Fruit fly (Drosophila melanogaster) whole organism, wandering third instar larva: ENCODE measurements around the gene CG3407.

Experiments
- Abd-B ChIP-seq: fragments of >200 bp; optimal IDR thresholded peaks from 2 replicates; lab custom pipeline; 2017; ENCODE audit warnings: missing biosample characterization, missing genetic modification characterization
- CG32264 ChIP-seq: fragments of 200-800 bp; sonication (Bioruptor generic); optimal IDR thresholded peaks from 2 replicates; lab custom pipeline; 2016; ENCODE audit warnings: missing biosample characterization, missing genetic modification characterization
- CG9705 ChIP-seq: fragments of 200-800 bp; sonication (Bioruptor generic); optimal IDR thresholded peaks from 2 replicates; lab custom pipeline; 2018; ENCODE audit warnings: missing biosample characterization, mild to moderate bottlenecking, missing genetic modification characterization
- CrebA ChIP-seq: fragments of 200-800 bp; sonication (Bioruptor generic); optimal IDR thresholded peaks from 2 replicates; lab custom pipeline; 2016; ENCODE audit warnings: missing biosample characterization, mild to moderate bottlenecking, missing genetic modification characterization, borderline replicate concordance
- Dfd ChIP-seq: fragments of >200 bp; optimal IDR thresholded peaks from 2 replicates; lab custom pipeline; 2017; ENCODE audit warnings: missing biosample characterization, missing genetic modification characterization
- Dif ChIP-seq: fragments of 200-275, 200-300 bp; sonication (Bioruptor generic); optimal IDR thresholded peaks from 2 replicates; lab custom pipeline; 2018; ENCODE audit warnings: missing biosample characterization, missing genetic modification characterization; ENCODE audit not compliant: partially characterized antibody
- GATAd ChIP-seq: sonication (Bioruptor generic); optimal IDR thresholded peaks from 2 replicates; lab custom pipeline; 2016; ENCODE audit warnings: missing biosample characterization, missing genetic modification characterization
- HLH106 ChIP-seq: fragments of 200-800 bp; optimal IDR thresholded peaks from 3 replicates; lab custom pipeline; 2019; ENCODE audit warnings: missing biosample characterization, mild to moderate bottlenecking, missing genetic modification characterization, moderate library complexity
- Hnf4 ChIP-seq: fragments of 200-800 bp; sonication (Bioruptor generic); optimal IDR thresholded peaks from 2 replicates; lab custom pipeline; 2016; ENCODE audit warnings: missing biosample characterization, mild to moderate bottlenecking, missing genetic modification characterization
- Hr78 ChIP-seq: fragments of >200 bp; optimal IDR thresholded peaks from 2 replicates; lab custom pipeline; 2017; ENCODE audit warnings: missing biosample characterization, missing genetic modification characterization
- Hr83 ChIP-seq: fragments of 200-300 bp; sonication (Bioruptor generic); optimal IDR thresholded peaks from 2 replicates; lab custom pipeline; 2016; ENCODE audit warnings: missing biosample characterization, mild to moderate bottlenecking, missing genetic modification characterization, moderate library complexity; ENCODE audit not compliant: poor library complexity, severe bottlenecking
- Jra ChIP-seq: sonication (Bioruptor generic); optimal IDR thresholded peaks from 2 replicates; lab custom pipeline; 2016; ENCODE audit warnings: missing biosample characterization, missing genetic modification characterization
- Mio ChIP-seq: sonication (Bioruptor generic); optimal IDR thresholded peaks from 2 replicates; lab custom pipeline; 2016; ENCODE audit warnings: missing biosample characterization, missing genetic modification characterization
- Myc ChIP-seq: fragments of >200 bp; optimal IDR thresholded peaks from 2 replicates; lab custom pipeline; 2017
- N ChIP-seq: fragments of >200 bp; optimal IDR thresholded peaks from 2 replicates; lab custom pipeline; 2018; ENCODE audit warnings: missing biosample characterization, missing external identifiers, missing genetic modification characterization
- OdsH ChIP-seq: fragments of 200-800 bp; sonication (Bioruptor generic); optimal IDR thresholded peaks from 2 replicates; lab custom pipeline; 2016; ENCODE audit warnings: missing biosample characterization, mild to moderate bottlenecking, missing genetic modification characterization
- Rel ChIP-seq, 2 experiments: fragments of 200-800 bp; sonication (Bioruptor generic) in 1 of 2; optimal IDR thresholded peaks; 2 replicates in 1 of 2; 3 replicates in 1 of 2; lab custom pipeline; 2016 to 2019; ENCODE audit warnings: mild to moderate bottlenecking in 2 of 2, missing biosample characterization in 2 of 2, missing genetic modification characterization in 2 of 2, moderate library complexity in 1 of 2
- Sp1 ChIP-seq: fragments of 200-800 bp; sonication (Bioruptor generic); optimal IDR thresholded peaks from 3 replicates; lab custom pipeline; 2019; ENCODE audit warnings: missing biosample characterization, mild to moderate bottlenecking, missing genetic modification characterization, moderate library complexity
- Vsx2 ChIP-seq: fragments of 200-300, 225-300 bp; sonication (Bioruptor generic); optimal IDR thresholded peaks from 2 replicates; lab custom pipeline; 2018; ENCODE audit warnings: missing biosample characterization, missing genetic modification characterization; ENCODE audit not compliant: partially characterized antibody
- br ChIP-seq: fragments of 200-800 bp; sonication (Bioruptor generic); optimal IDR thresholded peaks from 2 replicates; lab custom pipeline; 2016; ENCODE audit warnings: missing biosample characterization, missing genetic modification characterization
- brk ChIP-seq: fragments of 200-800 bp; sonication (Bioruptor generic); optimal IDR thresholded peaks from 2 replicates; lab custom pipeline; 2016; ENCODE audit warnings: missing biosample characterization, mild to moderate bottlenecking, missing genetic modification characterization
- dl ChIP-seq, 2 experiments: fragments of 175-275, 200-275 bp in 1 of 2; fragments of 200-275 bp in 1 of 2; sonication (Bioruptor generic); optimal IDR thresholded peaks; lab custom pipeline; 2018; ENCODE audit warnings: mild to moderate bottlenecking in 2 of 2, missing biosample characterization in 2 of 2, missing genetic modification characterization in 2 of 2, moderate library complexity in 2 of 2; ENCODE audit not compliant: partially characterized antibody in 2 of 2, insufficient read depth in 1 of 2
- dmrt93B ChIP-seq: fragments of 200-800 bp; sonication (Bioruptor generic); optimal IDR thresholded peaks from 2 replicates; lab custom pipeline; 2018; ENCODE audit warnings: missing biosample characterization, mild to moderate bottlenecking, missing genetic modification characterization
- dsf ChIP-seq: sonication (Bioruptor generic); optimal IDR thresholded peaks from 2 replicates; lab custom pipeline; 2016; ENCODE audit warnings: missing biosample characterization, missing genetic modification characterization, borderline replicate concordance
- ey ChIP-seq: fragments of 200-800 bp; sonication (Bioruptor generic); optimal IDR thresholded peaks from 2 replicates; lab custom pipeline; 2016; ENCODE audit warnings: missing biosample characterization, missing genetic modification characterization
- foxo ChIP-seq, 2 experiments: fragments of 200-800 bp; sonication (Bioruptor generic); optimal IDR thresholded peaks; 2 replicates in 1 of 2; 3 replicates in 1 of 2; lab custom pipeline; 2016 to 2017; ENCODE audit warnings: missing biosample characterization in 2 of 2, missing genetic modification characterization in 2 of 2
- fru ChIP-seq: fragments of 200-800 bp; sonication (Bioruptor generic); optimal IDR thresholded peaks from 3 replicates; lab custom pipeline; 2016; ENCODE audit warnings: missing biosample characterization, mild to moderate bottlenecking, missing genetic modification characterization
- h ChIP-seq: fragments of 200-800 bp; sonication (Bioruptor generic); optimal IDR thresholded peaks from 3 replicates; lab custom pipeline; 2016; ENCODE audit warnings: missing biosample characterization, mild to moderate bottlenecking, missing genetic modification characterization
- jim ChIP-seq: fragments of 175-275, 200-325 bp; sonication (Bioruptor generic); optimal IDR thresholded peaks from 2 replicates; lab custom pipeline; 2016; ENCODE audit warnings: missing biosample characterization, mild to moderate bottlenecking, missing genetic modification characterization
- lola ChIP-seq: fragments of >200 bp; optimal IDR thresholded peaks from 2 replicates; lab custom pipeline; 2017; ENCODE audit warnings: missing biosample characterization, missing genetic modification characterization
- pan ChIP-seq: fragments of >200 bp; optimal IDR thresholded peaks from 2 replicates; lab custom pipeline; 2017
- psq ChIP-seq: fragments of 200-800 bp; sonication (Bioruptor generic); optimal IDR thresholded peaks from 3 replicates; lab custom pipeline; 2017; ENCODE audit warnings: missing biosample characterization, mild to moderate bottlenecking, missing genetic modification characterization, moderate library complexity
- rgr ChIP-seq: fragments of 200-800 bp; sonication (Bioruptor generic); optimal IDR thresholded peaks from 3 replicates; lab custom pipeline; 2016; ENCODE audit warnings: missing biosample characterization, mild to moderate bottlenecking, missing genetic modification characterization
- sage ChIP-seq: fragments of 200-800 bp; sonication (Bioruptor generic); optimal IDR thresholded peaks from 2 replicates; lab custom pipeline; 2016; ENCODE audit warnings: missing biosample characterization, mild to moderate bottlenecking, missing genetic modification characterization
- sv ChIP-seq: fragments of 200-800 bp; sonication (Bioruptor generic); optimal IDR thresholded peaks from 3 replicates; lab custom pipeline; 2016; ENCODE audit warnings: missing biosample characterization, missing genetic modification characterization
- tai ChIP-seq: sonication (Bioruptor generic); optimal IDR thresholded peaks from 2 replicates; lab custom pipeline; 2016; ENCODE audit warnings: missing biosample characterization, missing genetic modification characterization
- usp ChIP-seq: fragments of >200 bp; optimal IDR thresholded peaks from 2 replicates; lab custom pipeline; 2017; ENCODE audit warnings: missing biosample characterization, missing genetic modification characterization
- woc ChIP-seq: sonication (Bioruptor generic); optimal IDR thresholded peaks from 2 replicates; lab custom pipeline; 2016; ENCODE audit warnings: missing biosample characterization, mild to moderate bottlenecking, missing genetic modification characterization

CG3407 gene

dm6 chr2L:3788150-3788549, 25.1 kb downstream of the CG3407 start:
- TF ChIP-seq Rel (GFP tag; optimal IDR thresholded peaks at IDR 0.05; lab: Kevin White, UChicago) (no peak), Rel (tag; optimal IDR thresholded peaks at IDR 0.05; lab: Kevin White, UChicago) (peak; percentile 55), Myc (lab: Kevin White, UChicago) (no peak), jim (no peak), HLH106 (no peak), sage (GFP tag; lab: Kevin White, UChicago) (peak; percentile 25)
- TF ChIP-seq, all 38 proteins: peak for 2

- TF ChIP-seq CG32264 (GFP tag; lab: Kevin White, UChicago) (no peak), CG9705 (GFP tag; lab: Kevin White, UChicago) (no peak), Abd-B (no peak), Vsx2 (GFP tag; lab: Kevin White, UChicago) (peak; percentile 94), Hr78 (GFP tag; lab: Kevin White, UChicago) (no peak), brk (GFP tag; lab: Kevin White, UChicago) (peak; percentile 3), lola (GFP tag; lab: Kevin White, UChicago) (no peak), ey (GFP tag; lab: Kevin White, UChicago) (no peak), foxo (GFP tag; optimal IDR thresholded peaks at IDR 0.05; lab: Kevin White, UChicago) (peak; percentile 30 to 77), Myc (lab: Kevin White, UChicago) (no peak), Hnf4 (peak; percentile 55), Rel (GFP tag; optimal IDR thresholded peaks at IDR 0.05; lab: Kevin White, UChicago) (peak; percentile 50), Rel (tag; optimal IDR thresholded peaks at IDR 0.05; lab: Kevin White, UChicago) (peak; percentile 84), GATAd (GFP tag; lab: Kevin White, UChicago) (no peak), h (GFP tag; lab: Kevin White, UChicago) (peak; percentile 66), rgr (GFP tag; lab: Kevin White, UChicago) (peak; percentile 49), OdsH (peak; percentile 43), Sp1 (peak; percentile 46), fru (peak; percentile 99), Dfd (GFP tag; lab: Kevin White, UChicago) (no peak), sv (no peak), pan (lab: Kevin White, UChicago) (no peak), Mio (no peak), sage (GFP tag; lab: Kevin White, UChicago) (no peak), psq (GFP tag; lab: Kevin White, UChicago) (peak; percentile 32), CrebA (GFP tag; lab: Kevin White, UChicago) (peak; percentile 76), dsf (GFP tag; lab: Kevin White, UChicago) (no peak), HLH106 (no peak), usp (GFP tag; lab: Kevin White, UChicago) (no peak), jim (peak; percentile 53), tai (no peak), Hr83 (peak; percentile 86), N (GFP tag; lab: Kevin White, UChicago) (no peak), Dif (GFP tag; lab: Kevin White, UChicago) (peak; percentile 99), dmrt93B (no peak), Jra (GFP tag; lab: Kevin White, UChicago) (peak; percentile 51), dl (GFP tag; optimal IDR thresholded peaks at IDR 0.05; lab: Kevin White, UChicago; ENCODE audit: insufficient read depth in 1 of 2, partially characterized antibody in 2 of 2) (peak; percentile 98), br (GFP tag; lab: Kevin White, UChicago) (peak; percentile 67), woc (GFP tag; lab: Kevin White, UChicago) (no peak)
These were observed 26.2 kb downstream of the CG3407 start, which contains the start of gene bark for dm6 chr2L:3787028-3787427. Gene bark (plus strand): TSS chr2L:3787167.

- peak; percentile 14 for TF ChIP-seq fru
- TF ChIP-seq dmrt93B, result peak; percentile 43
- no peak for TF ChIP-seq lola (GFP tag; lab: Kevin White, UChicago)
- peak in 1 of 2 experiments; percentile 77 for TF ChIP-seq foxo (GFP tag; optimal IDR thresholded peaks at IDR 0.05; lab: Kevin White, UChicago)
- TF ChIP-seq OdsH, result peak; percentile 83
- TF ChIP-seq Rel (GFP tag; optimal IDR thresholded peaks at IDR 0.05; lab: Kevin White, UChicago), result no peak
- TF ChIP-seq Rel (tag; optimal IDR thresholded peaks at IDR 0.05; lab: Kevin White, UChicago), result peak; percentile 3
- TF ChIP-seq Dif (GFP tag; lab: Kevin White, UChicago), result no peak
- TF ChIP-seq ey (GFP tag; lab: Kevin White, UChicago), result peak; percentile 70
- peak; percentile 60 for TF ChIP-seq Hr83
- TF ChIP-seq usp (GFP tag; lab: Kevin White, UChicago), result no peak
- no peak for TF ChIP-seq N (GFP tag; lab: Kevin White, UChicago)
- TF ChIP-seq dl (GFP tag; optimal IDR thresholded peaks at IDR 0.05; lab: Kevin White, UChicago; ENCODE audit: insufficient read depth in 1 of 2, partially characterized antibody in 2 of 2), result no peak
- TF ChIP-seq brk (GFP tag; lab: Kevin White, UChicago), result peak; percentile 11
- TF ChIP-seq Dfd (GFP tag; lab: Kevin White, UChicago), result no peak
- TF ChIP-seq Myc (lab: Kevin White, UChicago), result peak; percentile 95
- peak; percentile 51 for TF ChIP-seq Jra (GFP tag; lab: Kevin White, UChicago)
- peak; percentile 60 for TF ChIP-seq GATAd (GFP tag; lab: Kevin White, UChicago)
- no peak for TF ChIP-seq Mio
- TF ChIP-seq tai, result peak; percentile 91
- no peak for TF ChIP-seq Abd-B
- TF ChIP-seq woc (GFP tag; lab: Kevin White, UChicago), result no peak
- TF ChIP-seq dsf (GFP tag; lab: Kevin White, UChicago), result peak; percentile 40
- TF ChIP-seq Hr78 (GFP tag; lab: Kevin White, UChicago), result no peak
- peak; percentile 21 for TF ChIP-seq Sp1
- no peak for TF ChIP-seq CG32264 (GFP tag; lab: Kevin White, UChicago)
- peak; percentile 67 for TF ChIP-seq psq (GFP tag; lab: Kevin White, UChicago)
- TF ChIP-seq br (GFP tag; lab: Kevin White, UChicago), result peak; percentile 86
- TF ChIP-seq h (GFP tag; lab: Kevin White, UChicago), result peak; percentile 71
- TF ChIP-seq sv, result peak; percentile 8
- TF ChIP-seq Hnf4, result peak; percentile 80
- no peak for TF ChIP-seq sage (GFP tag; lab: Kevin White, UChicago)
- no peak for TF ChIP-seq CG9705 (GFP tag; lab: Kevin White, UChicago)
- peak; percentile 15 for TF ChIP-seq jim
- TF ChIP-seq rgr (GFP tag; lab: Kevin White, UChicago), result peak; percentile 76
- no peak for TF ChIP-seq pan (lab: Kevin White, UChicago)
- TF ChIP-seq Vsx2 (GFP tag; lab: Kevin White, UChicago), result no peak
These were observed 27.0 kb downstream of the CG3407 start for dm6 chr2L:3786246-3786645.
